Worm (Caenorhabditis elegans) whole organism, midembryonic: ENCODE results near the gene sre-33.

Experiments used
- T22C8.4 ChIP-seq: fragments of 200-800 bp; sonication (Bioruptor generic); IDR thresholded peaks from 2 replicates; pipeline ENCODE4 v1.3.6; 2022; ENCODE audit warnings: missing genetic modification characterization, missing compliant biosample characterization
- cog-1 ChIP-seq: sonication (generic microtip); optimal IDR thresholded peaks from 2 replicates; lab custom pipeline; 2016; ENCODE audit warnings: missing genetic modification characterization, missing compliant biosample characterization
- flt-1 ChIP-seq: fragments of 200-800 bp; sonication (Bioruptor generic); IDR thresholded peaks from 2 replicates; pipeline ENCODE4 v1.3.6; 2022; ENCODE audit warnings: missing genetic modification characterization, missing compliant biosample characterization
- med-1 ChIP-seq: sonication (generic microtip); optimal IDR thresholded peaks from 2 replicates; lab custom pipeline; 2017; ENCODE audit warnings: missing genetic modification characterization, mild to moderate bottlenecking, missing compliant biosample characterization, antibody characterized with exemption, missing genetic modification reagents; ENCODE audit not compliant: insufficient read depth
- ref-1 ChIP-seq: fragments of 200-800 bp; sonication (Bioruptor generic); conservative IDR thresholded peaks from 2 replicates; pipeline ENCODE4 v1.3.6; 2022; ENCODE audit warnings: missing genetic modification reagents, missing genetic modification characterization, missing compliant biosample characterization
- tab-1 ChIP-seq: fragments of 200-800 bp; sonication (Bioruptor generic); IDR thresholded peaks from 2 replicates; pipeline ENCODE4 v1.3.6; 2022; ENCODE audit warnings: missing genetic modification characterization, missing compliant biosample characterization
- ztf-23 ChIP-seq: fragments of 200-800 bp; sonication (Bioruptor generic); IDR thresholded peaks from 2 replicates; pipeline ENCODE4 v1.3.6; 2022; ENCODE audit warnings: missing genetic modification reagents, missing genetic modification characterization, missing compliant biosample characterization
- ztf-29 ChIP-seq: fragments of 200-800 bp; sonication (Bioruptor generic); IDR thresholded peaks from 2 replicates; pipeline ENCODE4 v1.3.6; 2022; ENCODE audit warnings: missing genetic modification reagents, missing genetic modification characterization, missing compliant biosample characterization

ce11 chrII:12460602-12461453 lies 7.7 kb downstream of the sre-33 start, which contains the start of gene tag-280:
- TF ChIP-seq ref-1 (GFP tag; lab: Robert Waterston, UW) (no peak), tab-1 (GFP tag; lab: Robert Waterston, UW) (no peak), flt-1 (GFP tag; lab: Robert Waterston, UW) (no peak), cog-1 (no peak), med-1 (GFP tag; lab: Kevin White, UChicago) (no peak), ztf-29 (GFP tag; lab: Robert Waterston, UW) (no peak), T22C8.4 (GFP tag; lab: Robert Waterston, UW) (no peak), ztf-23 (no peak)
